Worm (Caenorhabditis elegans): ENCODE measurements around the gene scl-20.

The scl-20 gene

ce11 chrV:18712118-18712517 is 22.2 kb downstream of the scl-20 start:
- TF ChIP-seq lin-26 (GFP tag; IDR thresholded peaks at IDR 0.05), result no peak
- peak; percentile 69; the same call in 1 of the 2 replicates for TF ChIP-seq egl-44 (GFP tag; IDR thresholded peaks at IDR 0.05)
- no peak for TF ChIP-seq let-526 (GFP tag; IDR thresholded peaks at IDR 0.05)
- TF ChIP-seq tbp1 (GFP tag; optimal IDR thresholded peaks at IDR 0.05), result no peak
- TF ChIP-seq somi-1 (GFP tag; optimal IDR thresholded peaks at IDR 0.05), result no peak
- no peak for TF ChIP-seq F52B5.7 (tag; optimal IDR thresholded peaks at IDR 0.05)
- TF ChIP-seq Y53G8AR.9 (GFP tag; conservative IDR thresholded peaks at IDR 0.05), result no peak
- TF ChIP-seq dpff-1 (tag; optimal IDR thresholded peaks at IDR 0.05), result no peak
- no peak for TF ChIP-seq dox-1 (GFP tag; IDR thresholded peaks at IDR 0.05)
- no peak for TF ChIP-seq madf-3 (GFP tag; IDR thresholded peaks at IDR 0.05)
- no peak for TF ChIP-seq aptf-3 (GFP tag; IDR thresholded peaks at IDR 0.05)
- no peak for TF ChIP-seq madf-10 (tag; optimal IDR thresholded peaks at IDR 0.05)
- TF ChIP-seq nhr-80 (tag; optimal IDR thresholded peaks at IDR 0.05), result no peak
- no peak for TF ChIP-seq F57C9.4 (tag; optimal IDR thresholded peaks at IDR 0.05)
- TF ChIP-seq attf-3 (GFP tag; conservative IDR thresholded peaks at IDR 0.05), result no peak
- no peak for TF ChIP-seq attf-6 (GFP tag; IDR thresholded peaks at IDR 0.05)
- no peak for TF ChIP-seq Y67H2A.10 (GFP tag; conservative IDR thresholded peaks at IDR 0.05)
- TF ChIP-seq ztf-3 (GFP tag; optimal IDR thresholded peaks at IDR 0.05), result no peak
- TF ChIP-seq dpl-1 (GFP tag; optimal IDR thresholded peaks at IDR 0.05), result no peak
- no peak for TF ChIP-seq ccch-3 (GFP tag; optimal IDR thresholded peaks at IDR 0.05)
- TF ChIP-seq him-1 (tag; optimal IDR thresholded peaks at IDR 0.05), result peak; percentile 22
- no peak for TF ChIP-seq cebp-1 (GFP tag; IDR thresholded peaks at IDR 0.05)
- TF ChIP-seq cebp-1 (tag; optimal IDR thresholded peaks at IDR 0.05), result no peak
- TF ChIP-seq madf-8 (GFP tag; conservative IDR thresholded peaks at IDR 0.05), result no peak
- no peak for TF ChIP-seq lir-1 (GFP tag; conservative IDR thresholded peaks at IDR 0.05)
- no peak for TF ChIP-seq mxl-1 (tag; optimal IDR thresholded peaks at IDR 0.05)
- TF ChIP-seq gei-17 (GFP tag; optimal IDR thresholded peaks at IDR 0.05), result no peak
- TF ChIP-seq sptf-2 (GFP tag; optimal IDR thresholded peaks at IDR 0.05), result no peak
- no peak for TF ChIP-seq F37B4.10 (GFP tag; IDR thresholded peaks at IDR 0.05)
- TF ChIP-seq Y79H2A.3 (GFP tag; conservative IDR thresholded peaks at IDR 0.05), result no peak
- TF ChIP-seq mel-28 (tag; optimal IDR thresholded peaks at IDR 0.05; ENCODE audit: borderline replicate concordance), result no peak
- no peak for TF ChIP-seq Y53F4B.3 (GFP tag; IDR thresholded peaks at IDR 0.05)
- TF ChIP-seq repo-1 (tag; optimal IDR thresholded peaks at IDR 0.05), result no peak
- no peak for TF ChIP-seq sea-2 (GFP tag; IDR thresholded peaks at IDR 0.05)
- TF ChIP-seq C17E4.6 (GFP tag; IDR thresholded peaks at IDR 0.05), result no peak
- peak; percentile 24; the same call in 1 of the 2 replicates for TF ChIP-seq D2030.7 (GFP tag; IDR thresholded peaks at IDR 0.05)
- no peak for TF ChIP-seq nhr-27 (tag; optimal IDR thresholded peaks at IDR 0.05)
- no peak for TF ChIP-seq lsl-1 (GFP tag; optimal IDR thresholded peaks at IDR 0.05)
- no peak for TF ChIP-seq lsy-27 (tag; optimal IDR thresholded peaks at IDR 0.05; ENCODE audit: borderline replicate concordance, insufficient read depth)
- TF ChIP-seq fkh-3 (tag; optimal IDR thresholded peaks at IDR 0.05), result no peak
- no peak for TF ChIP-seq Y95B8A.8 (GFP tag; IDR thresholded peaks at IDR 0.05)
- TF ChIP-seq T26A5.8 (tag; optimal IDR thresholded peaks at IDR 0.05), result no peak
- TF ChIP-seq snpc-1.3 (tag; optimal IDR thresholded peaks at IDR 0.05; ENCODE audit: insufficient read depth), result no peak
- TF ChIP-seq bed-2 (GFP tag; IDR thresholded peaks at IDR 0.05), result no peak
- no peak for TF ChIP-seq pha-4 (tag; optimal IDR thresholded peaks at IDR 0.05)
- TF ChIP-seq ceh-79 (tag; optimal IDR thresholded peaks at IDR 0.05), result no peak
- no peak for TF ChIP-seq let-607 (tag; optimal IDR thresholded peaks at IDR 0.05)
- TF ChIP-seq tbx-9 (tag; optimal IDR thresholded peaks at IDR 0.05; ENCODE audit: borderline replicate concordance), result no peak
- TF ChIP-seq tlf-1 (GFP tag; optimal IDR thresholded peaks at IDR 0.05), result no peak
- TF ChIP-seq egrh-3 (GFP tag; IDR thresholded peaks at IDR 0.05), result no peak
